Worm (Caenorhabditis elegans): ENCODE data around the gene der-2.

Gene der-2

ce11 chrIII:7215532-7215931, 7.4 kb downstream of the der-2 start:
- TF ChIP-seq unc-62 (GFP tag; optimal IDR thresholded peaks at IDR 0.05 in 1 of 2) (peak in 1 of 2 experiments; percentile 54), unc-62 (tag; optimal IDR thresholded peaks at IDR 0.05) (no peak), nhr-28 (tag; optimal IDR thresholded peaks at IDR 0.05) (no peak)

ce11 chrIII:7212028-7212427, 10.9 kb downstream of the der-2 start:
- TF ChIP-seq lin-1 (GFP tag; IDR thresholded peaks at IDR 0.05) (no peak), mdt-29 (GFP tag; IDR thresholded peaks at IDR 0.05) (no peak), snpc-1.2 (GFP tag; IDR thresholded peaks at IDR 0.05) (no peak), zip-2 (tag; optimal IDR thresholded peaks at IDR 0.05) (no peak), unc-62 (GFP tag; optimal IDR thresholded peaks at IDR 0.05 in 1 of 2) (peak in 1 of 2 experiments; percentile 61), unc-62 (tag; optimal IDR thresholded peaks at IDR 0.05) (no peak), jun-1 (tag; optimal IDR thresholded peaks at IDR 0.05) (no peak), daf-16 (GFP tag; optimal IDR thresholded peaks at IDR 0.05) (no peak), daf-16 (tag; optimal IDR thresholded peaks at IDR 0.05) (peak; percentile 29), nhr-28 (tag; optimal IDR thresholded peaks at IDR 0.05) (peak; percentile 36), pqm-1 (tag; optimal IDR thresholded peaks at IDR 0.05) (peak; percentile 55), dmd-6 (GFP tag; IDR thresholded peaks at IDR 0.05) (peak; percentile 28; the same call in 1 of the 2 replicates), Y105C5A.15 (GFP tag; IDR thresholded peaks at IDR 0.05) (no peak), ceh-20 (GFP tag; IDR thresholded peaks at IDR 0.05) (no peak), hlh-11 (tag; optimal IDR thresholded peaks at IDR 0.05) (peak; percentile 31), D1046.2 (GFP tag; IDR thresholded peaks at IDR 0.05) (no peak)

ce11 chrIII:7210486-7210885, 12.4 kb downstream of the der-2 start:
- TF ChIP-seq nhr-48 (tag; optimal IDR thresholded peaks at IDR 0.05), result no peak
- TF ChIP-seq aly-2 (tag; optimal IDR thresholded peaks at IDR 0.05), result no peak
- TF ChIP-seq jun-1 (tag; optimal IDR thresholded peaks at IDR 0.05), result no peak
- peak; percentile 90 for TF ChIP-seq aha-1 (tag)
- no peak for TF ChIP-seq tra-1 (GFP tag; IDR thresholded peaks at IDR 0.05)
- no peak for TF ChIP-seq daf-12 (tag; optimal IDR thresholded peaks at IDR 0.05)
- TF ChIP-seq madf-9 (GFP tag; conservative IDR thresholded peaks at IDR 0.05), result no peak
- TF ChIP-seq php-3 (GFP tag; IDR thresholded peaks at IDR 0.05), result no peak
- no peak for TF ChIP-seq ceh-44 (GFP tag; IDR thresholded peaks at IDR 0.05)
- TF ChIP-seq unc-62 (GFP tag; optimal IDR thresholded peaks at IDR 0.05 in 1 of 2), result peak in 1 of 2 experiments; percentile 76
- no peak for TF ChIP-seq unc-62 (tag; optimal IDR thresholded peaks at IDR 0.05)
- no peak for TF ChIP-seq Y75B8A.6 (GFP tag; IDR thresholded peaks at IDR 0.05)
- TF ChIP-seq skn-1 (tag; optimal IDR thresholded peaks at IDR 0.05), result no peak
- TF ChIP-seq nhr-76 (tag; optimal IDR thresholded peaks at IDR 0.05), result no peak
- no peak for TF ChIP-seq ceh-62 (tag; optimal IDR thresholded peaks at IDR 0.05)
- TF ChIP-seq dve-1 (tag; optimal IDR thresholded peaks at IDR 0.05; ENCODE audit: insufficient read depth), result no peak
- no peak for TF ChIP-seq madf-5 (GFP tag; IDR thresholded peaks at IDR 0.05)
- TF ChIP-seq lin-13 (GFP tag; optimal IDR thresholded peaks at IDR 0.05), result no peak
- no peak for TF ChIP-seq nhr-102 (tag; optimal IDR thresholded peaks at IDR 0.05)
- peak; percentile 35 for TF ChIP-seq mes-2 (tag; optimal IDR thresholded peaks at IDR 0.05; ENCODE audit: poor library complexity, severe bottlenecking)
- TF ChIP-seq lin-29 (GFP tag; IDR thresholded peaks at IDR 0.05), result no peak

ce11 chrIII:7209721-7210120, 13.2 kb downstream of the der-2 start, which contains the start of gene R151.2:
Gene R151.2, plus strand, starts transcription at chrIII:7209967.
- TF ChIP-seq F37D6.2 (tag; optimal IDR thresholded peaks at IDR 0.05) (no peak), nhr-48 (tag; optimal IDR thresholded peaks at IDR 0.05) (no peak), php-3 (GFP tag; IDR thresholded peaks at IDR 0.05) (no peak), zip-2 (tag; optimal IDR thresholded peaks at IDR 0.05) (no peak), tag-97 (GFP tag; IDR thresholded peaks at IDR 0.05) (no peak), mes-2 (tag; optimal IDR thresholded peaks at IDR 0.05; ENCODE audit: poor library complexity, severe bottlenecking) (peak; percentile 14), skn-1 (tag; optimal IDR thresholded peaks at IDR 0.05) (no peak), spr-3 (GFP tag; optimal IDR thresholded peaks at IDR 0.05) (no peak), spr-1 (tag; optimal IDR thresholded peaks at IDR 0.05) (no peak), ama-1 (optimal IDR thresholded peaks at IDR 0.05) (peak; percentile 65), arid-1 (GFP tag; conservative IDR thresholded peaks at IDR 0.05) (no peak), daf-8 (GFP tag; IDR thresholded peaks at IDR 0.05) (no peak), lin-29 (GFP tag; IDR thresholded peaks at IDR 0.05) (no peak), ZK337.2 (GFP tag; IDR thresholded peaks at IDR 0.05) (no peak), ceh-28 (tag; optimal IDR thresholded peaks at IDR 0.05) (no peak), nhr-77 (tag; optimal IDR thresholded peaks at IDR 0.05) (no peak), F44E2.7 (GFP tag; IDR thresholded peaks at IDR 0.05) (0 out of 2 replicates have a peak, but pooled peaks have one; percentile 9), snpc-4 (tag; optimal IDR thresholded peaks at IDR 0.05) (no peak), Y75B8A.6 (GFP tag; IDR thresholded peaks at IDR 0.05) (no peak), ctbp-1 (GFP tag; IDR thresholded peaks at IDR 0.05) (no peak), mep-1 (tag; optimal IDR thresholded peaks at IDR 0.05) (no peak)
